Worm (Caenorhabditis elegans) whole organism, L3 larva: ENCODE measurements around the gene F25E2.3.

Experiments used
- R02D3.7 ChIP-seq: fragments of 150-350 bp; optimal IDR thresholded peaks from 2 replicates; lab custom pipeline; 2014; ENCODE audit warnings: missing biosample characterization, missing genetic modification characterization
- ceh-16 ChIP-seq: sonication (generic microtip); optimal IDR thresholded peaks from 2 replicates; lab custom pipeline; 2017; ENCODE audit warnings: missing biosample characterization, missing genetic modification characterization
- ceh-9 ChIP-seq: sonication (generic microtip); optimal IDR thresholded peaks from 2 replicates; lab custom pipeline; 2018; ENCODE audit warnings: missing biosample characterization, missing genetic modification characterization
- daf-12 ChIP-seq: fragments of 150-350 bp; optimal IDR thresholded peaks from 2 replicates; lab custom pipeline; 2014; ENCODE audit warnings: missing biosample characterization, missing genetic modification reagents, missing genetic modification characterization
- egl-27 ChIP-seq: sonication (generic microtip); optimal IDR thresholded peaks from 4 replicates; lab custom pipeline; 2017; ENCODE audit warnings: missing biosample characterization, missing genetic modification reagents, missing genetic modification characterization
- elt-1 ChIP-seq: fragments of 150-350 bp; optimal IDR thresholded peaks from 2 replicates; lab custom pipeline; 2014; ENCODE audit warnings: missing biosample characterization, missing genetic modification characterization
- elt-3 ChIP-seq, 3 experiments: fragments of 150-350 bp in 1 of 3; sonication (generic microtip) in 2 of 3; optimal IDR thresholded peaks; 2 replicates in 2 of 3; 4 replicates in 1 of 3; lab custom pipeline; 2014 to 2017; ENCODE audit warnings: missing biosample characterization in 3 of 3, missing genetic modification characterization in 3 of 3
- fkh-10 ChIP-seq: sonication (generic microtip); optimal IDR thresholded peaks from 2 replicates; lab custom pipeline; 2017; ENCODE audit warnings: missing biosample characterization, missing genetic modification reagents, missing genetic modification characterization
- fkh-2 ChIP-seq: fragments of 150-350 bp; optimal IDR thresholded peaks from 2 replicates; lab custom pipeline; 2014; ENCODE audit warnings: missing biosample characterization, missing genetic modification reagents, missing genetic modification characterization
- hmg-11 ChIP-seq: sonication (generic microtip); optimal IDR thresholded peaks from 2 replicates; lab custom pipeline; 2016; ENCODE audit warnings: missing genetic modification characterization, missing compliant biosample characterization
- lin-15B ChIP-seq: fragments of 150-350 bp; optimal IDR thresholded peaks from 2 replicates; lab custom pipeline; 2014; ENCODE audit warnings: missing biosample characterization, missing genetic modification characterization
- lin-39 ChIP-seq: fragments of 150-350 bp; optimal IDR thresholded peaks from 2 replicates; lab custom pipeline; 2018; ENCODE audit warnings: missing biosample characterization, missing genetic modification reagents, missing genetic modification characterization
- mml-1 ChIP-seq: fragments of 150-350 bp; sonication (generic microtip); optimal IDR thresholded peaks from 3 replicates; lab custom pipeline; 2014; ENCODE audit warnings: missing biosample characterization, missing genetic modification characterization
- nfya-1 ChIP-seq: sonication (generic microtip); optimal IDR thresholded peaks from 2 replicates; lab custom pipeline; 2017; ENCODE audit warnings: missing genetic modification characterization, mild to moderate bottlenecking, missing compliant biosample characterization, antibody characterized with exemption, moderate library complexity; ENCODE audit not compliant: insufficient read depth
- nhr-12 ChIP-seq: fragments of 150-350 bp; optimal IDR thresholded peaks from 2 replicates; lab custom pipeline; 2014; ENCODE audit warnings: missing biosample characterization, missing genetic modification characterization
- nhr-23 ChIP-seq: fragments of 150-350 bp; optimal IDR thresholded peaks from 2 replicates; lab custom pipeline; 2014; ENCODE audit warnings: missing biosample characterization, missing genetic modification reagents, missing genetic modification characterization
- nhr-237 ChIP-seq: fragments of 150-350 bp; optimal IDR thresholded peaks from 2 replicates; lab custom pipeline; 2014; ENCODE audit warnings: missing biosample characterization, missing genetic modification characterization
- nhr-25 ChIP-seq: sonication (generic microtip); optimal IDR thresholded peaks from 2 replicates; lab custom pipeline; 2017; ENCODE audit warnings: missing biosample characterization, missing genetic modification characterization
- nhr-28 ChIP-seq: fragments of 150-350 bp; optimal IDR thresholded peaks from 2 replicates; lab custom pipeline; 2014; ENCODE audit warnings: missing biosample characterization, missing genetic modification characterization
- nhr-76 ChIP-seq: fragments of 150-350 bp; sonication (generic microtip); optimal IDR thresholded peaks from 5 replicates; lab custom pipeline; 2014; ENCODE audit warnings: missing biosample characterization, missing genetic modification characterization
- nhr-77 ChIP-seq: fragments of 150-350 bp; optimal IDR thresholded peaks from 2 replicates; lab custom pipeline; 2014; ENCODE audit warnings: missing biosample characterization, missing genetic modification characterization
- pha-4 ChIP-seq: fragments of 150-350 bp; optimal IDR thresholded peaks from 2 replicates; lab custom pipeline; 2014; ENCODE audit warnings: missing biosample characterization, missing genetic modification reagents, missing genetic modification characterization
- pqm-1 ChIP-seq: fragments of 150-350 bp; optimal IDR thresholded peaks from 2 replicates; lab custom pipeline; 2017; ENCODE audit warnings: missing biosample characterization, missing genetic modification characterization, inconsistent platforms
- sea-2 ChIP-seq: fragments of 150-350 bp; sonication (generic microtip); optimal IDR thresholded peaks from 4 replicates; lab custom pipeline; 2014; ENCODE audit warnings: missing biosample characterization, missing genetic modification reagents, missing genetic modification characterization
- snpc-4 ChIP-seq: fragments of 150-350 bp; optimal IDR thresholded peaks from 2 replicates; lab custom pipeline; 2014; ENCODE audit warnings: missing biosample characterization, missing genetic modification characterization
- tbx-2 ChIP-seq: sonication (generic microtip); optimal IDR thresholded peaks from 2 replicates; lab custom pipeline; 2016; ENCODE audit warnings: mild to moderate bottlenecking, missing genetic modification characterization, missing compliant biosample characterization
- unc-39 ChIP-seq: sonication (generic microtip); optimal IDR thresholded peaks from 4 replicates; lab custom pipeline; 2017; ENCODE audit warnings: missing biosample characterization, missing genetic modification characterization
- unc-62 ChIP-seq: fragments of 150-350 bp; sonication (generic microtip); optimal IDR thresholded peaks from 4 replicates; lab custom pipeline; 2014; ENCODE audit warnings: missing biosample characterization, missing genetic modification reagents, missing genetic modification characterization
- zag-1 ChIP-seq: fragments of 150-350 bp; optimal IDR thresholded peaks from 2 replicates; lab custom pipeline; 2014; ENCODE audit warnings: missing biosample characterization, missing genetic modification characterization
- ztf-11 ChIP-seq: fragments of 150-350 bp; optimal IDR thresholded peaks from 2 replicates; lab custom pipeline; 2014; ENCODE audit warnings: missing biosample characterization, missing genetic modification characterization
- ztf-4 ChIP-seq: fragments of 150-350 bp; optimal IDR thresholded peaks from 2 replicates; lab custom pipeline; 2014; ENCODE audit warnings: missing biosample characterization, missing genetic modification characterization

F25E2.3 gene

DNA sequence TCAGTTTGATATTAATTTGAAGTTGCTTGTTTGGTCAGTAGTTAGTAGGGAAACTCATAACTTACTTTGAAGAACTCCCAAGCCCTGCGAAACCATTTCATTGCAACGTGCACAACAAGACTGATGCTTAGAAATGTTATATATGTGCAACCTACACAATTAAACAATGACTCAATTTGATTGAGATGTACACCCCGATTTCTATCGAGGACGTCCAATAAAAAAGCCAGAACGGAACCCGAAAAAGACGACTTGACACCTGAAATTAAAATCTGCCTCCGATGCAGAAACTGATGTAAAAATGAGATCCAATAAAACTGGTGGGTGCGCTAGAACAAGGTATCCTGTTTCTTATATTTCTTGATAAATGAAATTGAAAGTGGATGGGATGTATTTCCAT, 28.1 kb downstream of the F25E2.3 start, which contains the start of gene T04G9.6:
Gene T04G9.6 (minus strand): TSS at position 101 of the 400 bp plus-strand sequence.
- TF ChIP-seq lin-39 (tag; lab: Kevin White, UChicago), result no peak

DNA sequence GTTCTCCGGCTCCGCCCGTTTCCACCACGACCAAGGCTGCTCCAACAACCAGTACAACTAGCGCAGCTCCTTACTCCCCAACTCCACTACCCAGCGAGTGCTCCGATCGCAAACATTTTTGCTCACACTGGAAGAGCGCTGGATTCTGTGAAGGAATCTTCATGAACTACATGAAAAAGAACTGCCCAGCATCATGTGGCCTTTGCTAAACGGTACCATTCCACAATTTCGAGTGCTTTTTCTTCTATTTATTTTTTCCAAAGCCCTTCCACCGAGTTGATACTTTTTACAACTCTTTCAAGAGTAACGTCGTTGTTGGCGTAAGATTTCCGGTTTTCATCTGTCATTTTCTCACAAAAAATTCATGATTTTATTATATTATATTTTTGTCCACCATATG, 32.9 kb downstream of the F25E2.3 start:
- no peak for TF ChIP-seq unc-39 (tag; lab: Kevin White, UChicago)
- TF ChIP-seq lin-15B (tag; lab: Kevin White, UChicago), result no peak
- TF ChIP-seq ceh-9 (tag; lab: Kevin White, UChicago), result no peak
- no peak for TF ChIP-seq ztf-11 (tag; lab: Kevin White, UChicago)
- no peak for TF ChIP-seq sea-2 (GFP tag; lab: Kevin White, UChicago)
- no peak for TF ChIP-seq nhr-12 (tag; lab: Kevin White, UChicago)
- no peak for TF ChIP-seq unc-62 (GFP tag; lab: Kevin White, UChicago)
- TF ChIP-seq nhr-237 (tag; lab: Kevin White, UChicago), result no peak
- TF ChIP-seq zag-1 (tag; lab: Kevin White, UChicago), result no peak
- no peak for TF ChIP-seq fkh-2
- TF ChIP-seq mml-1, result no peak
- TF ChIP-seq daf-12, result no peak

DNA sequence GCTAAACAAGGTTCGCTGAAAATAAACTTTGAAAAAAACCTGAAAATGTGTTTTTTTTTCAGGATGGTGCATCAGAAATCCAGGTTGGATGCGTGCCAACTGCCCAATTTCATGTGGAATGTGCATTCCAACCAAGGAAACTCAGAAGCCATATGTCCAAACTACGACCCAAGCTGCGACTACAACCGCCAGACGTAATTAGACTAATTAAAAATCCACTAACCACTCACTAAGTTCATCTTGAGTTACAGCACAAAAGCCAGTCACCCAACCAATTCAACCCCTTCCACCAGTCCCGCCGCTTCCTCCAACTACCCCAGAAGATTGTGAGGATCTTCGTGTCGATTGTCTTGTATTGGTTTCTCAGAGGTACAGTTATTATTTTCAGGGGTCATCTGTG, 33.7 kb downstream of the F25E2.3 start:
- TF ChIP-seq snpc-4 (no peak), daf-12 (no peak), ceh-9 (tag; lab: Kevin White, UChicago) (no peak), unc-62 (GFP tag; lab: Kevin White, UChicago) (no peak), hmg-11 (tag; lab: Kevin White, UChicago) (no peak), tbx-2 (tag; lab: Kevin White, UChicago) (no peak), nhr-23 (tag; lab: Kevin White, UChicago) (no peak), ztf-4 (tag; lab: Kevin White, UChicago) (no peak), elt-1 (tag; lab: Kevin White, UChicago) (no peak), elt-3 (tag; optimal IDR thresholded peaks at IDR 0.05; lab: Kevin White, UChicago) (no peak), lin-15B (tag; lab: Kevin White, UChicago) (no peak), R02D3.7 (no peak), ztf-11 (tag; lab: Kevin White, UChicago) (no peak), zag-1 (tag; lab: Kevin White, UChicago) (no peak), egl-27 (tag; lab: Kevin White, UChicago) (no peak), nhr-76 (tag; lab: Kevin White, UChicago) (no peak), unc-39 (tag; lab: Kevin White, UChicago) (no peak), pha-4 (tag; lab: Kevin White, UChicago) (no peak), nhr-28 (tag; lab: Kevin White, UChicago) (no peak)

DNA sequence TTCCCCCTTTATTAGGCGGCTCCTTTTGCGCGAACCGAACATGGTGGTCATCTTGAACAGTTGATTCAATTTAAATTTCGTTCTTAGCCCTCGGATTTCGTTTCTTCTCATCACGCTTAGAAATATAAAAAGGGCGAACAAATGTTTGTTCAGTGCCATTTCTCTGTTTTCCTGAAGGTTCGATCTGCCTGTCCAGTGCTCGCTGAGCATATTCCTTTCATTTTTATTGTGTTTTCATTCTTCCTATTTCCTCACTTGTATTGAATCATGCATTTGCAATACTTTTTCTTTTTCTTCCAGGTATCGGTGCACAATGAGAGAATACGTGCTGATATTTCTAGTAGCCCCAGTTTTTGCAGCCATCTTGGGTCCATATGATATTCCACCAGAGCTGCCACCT, 35.5 kb downstream of the F25E2.3 start, which contains the start of gene nas-15:
Gene nas-15 (plus strand): TSS at position 301 of the 400 bp plus-strand sequence.
- TF ChIP-seq ceh-16 (tag; lab: Kevin White, UChicago) (no peak), nhr-77 (tag; lab: Kevin White, UChicago) (no peak), lin-39 (tag; lab: Kevin White, UChicago) (no peak), R02D3.7 (no peak), daf-12 (no peak), elt-1 (tag; lab: Kevin White, UChicago) (no peak), pqm-1 (tag; lab: Kevin White, UChicago) (no peak), sea-2 (GFP tag; lab: Kevin White, UChicago) (no peak), nfya-1 (no peak), ceh-9 (tag; lab: Kevin White, UChicago) (no peak)

DNA sequence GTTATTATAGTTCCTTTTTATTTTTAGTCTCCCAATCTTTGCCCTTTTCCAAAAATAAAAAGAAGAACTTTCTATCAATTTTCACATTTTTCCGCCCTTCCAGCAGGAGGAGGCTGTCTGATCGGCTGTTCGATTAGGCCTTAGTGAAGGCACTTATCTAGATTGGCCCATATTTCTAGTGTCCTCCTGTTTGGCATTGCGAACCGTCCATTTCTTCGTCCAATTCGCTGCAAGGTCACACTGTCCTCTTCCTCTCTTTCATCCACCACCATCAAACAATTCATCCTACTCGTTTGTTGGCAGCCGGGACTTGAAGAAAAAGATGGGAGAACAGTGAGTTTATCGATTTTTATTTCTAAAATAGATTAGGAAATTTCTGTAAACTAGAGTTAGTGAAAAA, 40.8 kb downstream of the F25E2.3 start, which contains the start of gene T04G9.4:
Gene T04G9.4 (plus strand): TSS at position 293 of the 400 bp plus-strand sequence.
- TF ChIP-seq nhr-25 (tag; lab: Kevin White, UChicago) (peak; percentile 75), nhr-23 (tag; lab: Kevin White, UChicago) (peak; percentile 24), ztf-11 (tag; lab: Kevin White, UChicago) (no peak), unc-62 (GFP tag; lab: Kevin White, UChicago) (no peak), mml-1 (no peak), ztf-4 (tag; lab: Kevin White, UChicago) (no peak), nhr-237 (tag; lab: Kevin White, UChicago) (no peak), egl-27 (tag; lab: Kevin White, UChicago) (no peak), elt-1 (tag; lab: Kevin White, UChicago) (peak; percentile 26), ceh-16 (tag; lab: Kevin White, UChicago) (no peak)

DNA sequence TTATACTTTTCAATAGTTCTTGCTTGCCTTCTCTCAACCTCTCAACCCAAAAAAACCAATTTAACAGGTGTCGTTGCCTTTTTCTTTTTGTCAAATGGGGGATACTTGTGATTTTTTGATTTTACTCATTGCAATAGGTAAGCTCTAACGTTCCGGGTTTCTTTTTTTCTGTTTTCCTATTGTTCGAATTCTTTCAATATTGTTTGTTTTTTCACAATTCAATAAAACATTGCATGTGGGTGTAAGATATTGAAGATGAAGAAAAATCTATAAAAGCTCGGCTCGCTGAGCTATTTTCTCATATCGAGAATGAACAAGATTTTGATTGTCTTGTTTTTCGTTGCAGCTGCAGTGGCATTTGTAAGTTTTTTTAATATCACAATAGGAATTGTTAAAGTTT, 42.4 kb downstream of the F25E2.3 start, which contains the start of gene T04G9.7:
Gene T04G9.7 (plus strand): TSS at position 301 of the 400 bp plus-strand sequence.
- no peak for TF ChIP-seq nhr-77 (tag; lab: Kevin White, UChicago)
- TF ChIP-seq unc-39 (tag; lab: Kevin White, UChicago), result no peak
- TF ChIP-seq fkh-10, result no peak
- no peak for TF ChIP-seq R02D3.7
- TF ChIP-seq fkh-2, result no peak
